Fruit fly (Drosophila melanogaster) whole organism, wandering third instar larva: ENCODE measurements around the gene PH4alphaEFB.

Experiments
- Abd-B ChIP-seq: fragments of >200 bp; optimal IDR thresholded peaks from 2 replicates; lab custom pipeline; 2017; ENCODE audit warnings: missing biosample characterization, missing genetic modification characterization
- CrebA ChIP-seq: fragments of 200-800 bp; sonication (Bioruptor generic); optimal IDR thresholded peaks from 2 replicates; lab custom pipeline; 2016; ENCODE audit warnings: missing biosample characterization, mild to moderate bottlenecking, missing genetic modification characterization, borderline replicate concordance
- h ChIP-seq: fragments of 200-800 bp; sonication (Bioruptor generic); optimal IDR thresholded peaks from 3 replicates; lab custom pipeline; 2016; ENCODE audit warnings: missing biosample characterization, mild to moderate bottlenecking, missing genetic modification characterization
- pan ChIP-seq: fragments of >200 bp; optimal IDR thresholded peaks from 2 replicates; lab custom pipeline; 2017

- TF ChIP-seq CrebA (GFP tag; lab: Kevin White, UChicago) = no peak
- TF ChIP-seq h = no peak
- no peak for TF ChIP-seq pan
- TF ChIP-seq Abd-B (GFP tag; lab: Kevin White, UChicago) = no peak
Measured at dm6 chr3R:30500226-30500625, 34.4 kb downstream of the PH4alphaEFB start, which contains the start of gene PH4alphaNE1.
